Worm (Caenorhabditis elegans): ENCODE measurements around the gene K01A2.5.
A peak's percentile ranks its signal among the peaks of the same experiment; 100 is the strongest.

DNA sequence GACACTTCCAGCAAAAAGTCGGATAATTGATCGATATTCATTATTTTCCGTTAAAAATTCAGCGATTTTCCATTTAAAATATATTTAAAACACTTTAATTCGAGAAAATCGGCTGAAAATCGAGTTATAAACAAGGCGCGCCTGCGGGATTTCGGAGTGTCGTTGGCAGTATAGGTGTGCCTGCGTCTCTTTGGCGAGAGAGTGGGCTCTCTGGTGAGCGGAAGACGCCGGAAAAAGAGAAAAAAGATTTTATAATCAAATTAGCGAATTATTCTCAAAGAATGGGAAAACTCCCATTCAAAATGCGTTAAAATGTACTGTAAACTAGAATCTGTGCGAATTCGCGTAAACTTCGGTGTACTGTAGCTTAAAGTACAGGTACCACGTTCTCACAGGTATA is 46.7 kb downstream of the K01A2.5 start, which contains the start of gene D1069.3:
- TF ChIP-seq lsy-2 (tag; optimal IDR thresholded peaks at IDR 0.05) = peak; percentile 55 to 58
- no peak for TF ChIP-seq egl-27 (tag; optimal IDR thresholded peaks at IDR 0.05)
- peak; percentile 4 for TF ChIP-seq ces-1 (GFP tag; optimal IDR thresholded peaks at IDR 0.05)
- TF ChIP-seq alr-1 (tag; optimal IDR thresholded peaks at IDR 0.05; ENCODE audit: borderline replicate concordance) = no peak
- no peak for TF ChIP-seq rnt-1 (tag; optimal IDR thresholded peaks at IDR 0.05)
- peak; percentile 47; the same call in 1 of the 2 replicates for TF ChIP-seq isw-1 (GFP tag; IDR thresholded peaks at IDR 0.05)
- TF ChIP-seq unc-130 (tag; optimal IDR thresholded peaks at IDR 0.05) = peak; percentile 24
- TF ChIP-seq nhr-71 (tag; optimal IDR thresholded peaks at IDR 0.05) = peak; percentile 67
- TF ChIP-seq ceh-82 (tag; optimal IDR thresholded peaks at IDR 0.05) = peak; percentile 31 to 52 (median 41)
- TF ChIP-seq elt-3 (tag; optimal IDR thresholded peaks at IDR 0.05) = no peak
- TF ChIP-seq mdl-1 (tag; optimal IDR thresholded peaks at IDR 0.05) = no peak
- TF ChIP-seq snpc-4 (tag; optimal IDR thresholded peaks at IDR 0.05) = no peak
- TF ChIP-seq nhr-77 (tag; optimal IDR thresholded peaks at IDR 0.05) = no peak
